Worm (Caenorhabditis elegans): ENCODE data around the gene ccdc-12.

DNA sequence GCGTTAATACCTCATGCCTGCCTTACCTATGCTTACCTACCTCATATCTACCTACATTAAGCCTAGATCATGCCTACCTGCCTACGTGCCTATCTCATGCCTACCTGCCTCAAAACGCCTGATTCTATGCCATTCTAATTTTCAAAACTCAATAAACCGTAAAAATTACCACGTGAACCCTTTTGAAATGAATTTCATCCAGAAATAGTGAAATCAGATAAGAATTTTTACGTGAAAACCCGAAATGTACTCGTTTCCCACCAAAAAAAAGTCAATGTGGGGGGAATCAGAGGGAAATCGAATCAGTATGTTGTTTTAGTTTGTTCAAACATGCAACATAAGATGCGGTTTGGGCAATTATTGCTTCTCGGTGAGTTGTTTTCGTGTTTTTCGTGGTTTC is 6.5 kb downstream of the ccdc-12 start, which contains the start of gene Y69A2AR.19:
- no peak for TF ChIP-seq nhr-76 (tag; optimal IDR thresholded peaks at IDR 0.05)
- TF ChIP-seq lsy-2 (tag; optimal IDR thresholded peaks at IDR 0.05) = no peak
- TF ChIP-seq unc-62 (GFP tag; optimal IDR thresholded peaks at IDR 0.05) = no peak
- TF ChIP-seq pha-4 (tag; optimal IDR thresholded peaks at IDR 0.05) = no peak
- no peak for TF ChIP-seq blmp-1 (tag; optimal IDR thresholded peaks at IDR 0.05)
- TF ChIP-seq unc-39 (tag; optimal IDR thresholded peaks at IDR 0.05) = no peak

All from whole organism, mixed stage, embryonic.